Fruit fly (Drosophila melanogaster): ENCODE measurements around the gene CG6813.

The CG6813 gene

DNA sequence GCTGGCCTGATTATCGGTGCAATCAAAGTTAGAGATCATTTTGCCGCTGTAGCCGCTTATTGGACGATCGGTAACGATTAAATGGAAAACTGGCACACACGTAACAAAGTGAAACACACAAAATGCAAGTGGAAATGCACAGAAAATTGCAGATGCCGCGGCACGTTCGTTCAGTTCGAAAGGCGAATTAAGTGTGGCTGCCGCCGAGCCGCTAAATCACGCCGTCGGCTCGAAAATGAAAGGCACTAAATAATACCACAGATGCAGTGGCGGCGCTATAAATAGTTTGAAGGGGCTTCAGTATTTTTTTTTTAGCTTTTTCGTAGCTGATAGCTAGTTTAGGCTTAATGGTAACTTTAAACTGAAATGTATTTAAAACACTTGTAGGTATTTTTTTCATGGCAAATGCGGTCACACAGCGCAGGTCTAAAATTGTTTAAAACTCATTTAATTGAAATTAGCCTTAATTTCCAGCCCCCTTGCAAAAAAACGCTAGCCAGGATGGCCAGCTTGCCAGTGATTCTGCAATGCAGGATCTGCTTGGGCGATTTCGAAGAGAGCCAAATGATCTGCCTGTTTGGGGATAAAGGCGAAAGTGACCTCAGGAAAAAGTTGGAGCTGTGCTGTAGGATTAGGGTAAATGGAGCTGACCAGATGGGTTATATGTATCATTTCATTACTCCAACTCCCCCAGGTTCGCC lies 6.6 kb downstream of the CG6813 start, which contains the start of the genes Jupiter and CG14710 (continued):
- TF ChIP-seq Blimp-1 (GFP tag; optimal IDR thresholded peaks at IDR 0.05) (peak; percentile 49), Camta (GFP tag; optimal IDR thresholded peaks at IDR 0.05) (peak; percentile 27), pho (GFP tag; optimal IDR thresholded peaks at IDR 0.05) (peak; percentile 78), ttk (GFP tag; IDR thresholded peaks at IDR 0.05) (peak; percentile 47; the same call in 1 of the 2 replicates), CG17359 (tag; optimal IDR thresholded peaks at IDR 0.05) (peak; percentile 50), kni (GFP tag; optimal IDR thresholded peaks at IDR 0.05) (peak; percentile 31), Gug (GFP tag; IDR thresholded peaks at IDR 0.05) (peak; percentile 84), Max (GFP tag; optimal IDR thresholded peaks at IDR 0.05) (peak; percentile 67), sc (optimal IDR thresholded peaks at IDR 0.05) (no peak), sc (GFP tag; optimal IDR thresholded peaks at IDR 0.05) (no peak), CG11723 (GFP tag; optimal IDR thresholded peaks at IDR 0.05) (peak; percentile 31), org-1 (GFP tag; optimal IDR thresholded peaks at IDR 0.05) (no peak), CG18764 (GFP tag; optimal IDR thresholded peaks at IDR 0.05) (peak; percentile 75), cg (GFP tag; optimal IDR thresholded peaks at IDR 0.05) (peak; percentile 78), Lhr (GFP tag; optimal IDR thresholded peaks at IDR 0.05) (peak; percentile 95), CG14710 (tag; optimal IDR thresholded peaks at IDR 0.05) (peak; percentile 93), grau (tag; optimal IDR thresholded peaks at IDR 0.05) (peak; percentile 65), Nf-YC (tag; optimal IDR thresholded peaks at IDR 0.05) (peak; percentile 58), CG1647 (GFP tag; optimal IDR thresholded peaks at IDR 0.05) (peak; percentile 33), Sin3A (optimal IDR thresholded peaks at IDR 0.05) (peak; percentile 81), schlank (tag; optimal IDR thresholded peaks at IDR 0.05) (peak; percentile 28), CG6765 (GFP tag; optimal IDR thresholded peaks at IDR 0.05) (no peak), CG2116 (GFP tag; optimal IDR thresholded peaks at IDR 0.05) (peak; percentile 62), H2.0 (GFP tag; IDR thresholded peaks at IDR 0.05) (0 out of 2 replicates have a peak, but pooled peaks have one; percentile 21), CG11247 (GFP tag; IDR thresholded peaks at IDR 0.05) (peak; percentile 77), CG10462 (GFP tag; optimal IDR thresholded peaks at IDR 0.05) (peak; percentile 39), Taf1 (GFP tag; IDR thresholded peaks at IDR 0.05) (no peak), Dad (GFP tag; optimal IDR thresholded peaks at IDR 0.05) (peak; percentile 79), Doc3 (GFP tag; IDR thresholded peaks at IDR 0.05; ENCODE audit: partially characterized antibody) (no peak), amos (GFP tag; IDR thresholded peaks at IDR 0.05; ENCODE audit: partially characterized antibody) (peak; percentile 23; the same call in 1 of the 2 replicates), CG9727 (GFP tag; optimal IDR thresholded peaks at IDR 0.05) (no peak), ewg (GFP tag; optimal IDR thresholded peaks at IDR 0.05) (peak; percentile 70), cwo (GFP tag; optimal IDR thresholded peaks at IDR 0.05) (no peak), z (GFP tag; IDR thresholded peaks at IDR 0.05) (no peak), CG2889 (GFP tag; IDR thresholded peaks at IDR 0.05) (peak; percentile 63; the same call in 2 of the 3 replicates), CG12104 (GFP tag; optimal IDR thresholded peaks at IDR 0.05) (peak; percentile 1), Myb (GFP tag; optimal IDR thresholded peaks at IDR 0.05) (peak; percentile 88), exex (tag; optimal IDR thresholded peaks at IDR 0.05) (peak; percentile 27), CG18599 (GFP tag; optimal IDR thresholded peaks at IDR 0.05) (peak; percentile 51), bowl (GFP tag; IDR thresholded peaks at IDR 0.05) (no peak), HLH4C (GFP tag; IDR thresholded peaks at IDR 0.05; ENCODE audit: partially characterized antibody) (no peak), ap (GFP tag; IDR thresholded peaks at IDR 0.05) (0 out of 2 replicates have a peak, but pooled peaks have one; percentile 27), gro (GFP tag; optimal IDR thresholded peaks at IDR 0.05) (peak; percentile 77), sens-2 (GFP tag; IDR thresholded peaks at IDR 0.05) (0 out of 2 replicates have a peak, but pooled peaks have one; percentile 36), nmo (GFP tag; optimal IDR thresholded peaks at IDR 0.05) (peak; percentile 81), Antp (GFP tag; optimal IDR thresholded peaks at IDR 0.05) (peak; percentile 90), h (optimal IDR thresholded peaks at IDR 0.05) (no peak), Bteb2 (GFP tag; optimal IDR thresholded peaks at IDR 0.05) (peak; percentile 71), pzg (GFP tag; optimal IDR thresholded peaks at IDR 0.05) (peak; percentile 99), kay (GFP tag; optimal IDR thresholded peaks at IDR 0.05) (peak; percentile 45)

All from whole organism, embryonic.